Fruit fly (Drosophila melanogaster) whole organism, adult: Measurements from ENCODE around the gene tral.

Source experiments
- CG11617 ChIP-seq: fragments of 200-800 bp; sonication (Bioruptor generic); optimal IDR thresholded peaks from 2 replicates; lab custom pipeline; 2017; ENCODE audit warnings: mild to moderate bottlenecking, missing biosample characterization, missing genetic modification reagents, missing genetic modification characterization
- CG12768 ChIP-seq: fragments of 200-800 bp; sonication (Bioruptor generic); optimal IDR thresholded peaks from 2 replicates; lab custom pipeline; 2017; ENCODE audit warnings: missing biosample characterization, missing genetic modification characterization, mild to moderate bottlenecking, moderate library complexity, missing genetic modification reagents
- CG14711 ChIP-seq: fragments of 200-800 bp; sonication (Bioruptor generic); optimal IDR thresholded peaks from 2 replicates; lab custom pipeline; 2018; ENCODE audit warnings: missing biosample characterization, mild to moderate bottlenecking, missing genetic modification characterization, moderate library complexity
- CG1620 ChIP-seq: fragments of 200-800 bp; sonication (Bioruptor generic); optimal IDR thresholded peaks from 2 replicates; lab custom pipeline; 2016; ENCODE audit warnings: missing biosample characterization, missing genetic modification characterization
- CG33017 ChIP-seq: fragments of 200-800 bp; sonication (Bioruptor generic); optimal IDR thresholded peaks from 2 replicates; lab custom pipeline; 2018; ENCODE audit warnings: missing biosample characterization, mild to moderate bottlenecking, missing genetic modification characterization, moderate library complexity
- CG5204 ChIP-seq: fragments of 200-800 bp; sonication (Bioruptor generic); optimal IDR thresholded peaks from 2 replicates; lab custom pipeline; 2016; ENCODE audit warnings: missing biosample characterization, missing genetic modification characterization
- CG7045 ChIP-seq: fragments of 200-800 bp; sonication (Bioruptor generic); optimal IDR thresholded peaks from 2 replicates; lab custom pipeline; 2017; ENCODE audit warnings: missing biosample characterization, mild to moderate bottlenecking, missing genetic modification characterization
- CG7101 ChIP-seq: fragments of 200-800 bp; sonication (Bioruptor generic); optimal IDR thresholded peaks from 2 replicates; lab custom pipeline; 2018; ENCODE audit warnings: missing biosample characterization, mild to moderate bottlenecking, missing genetic modification characterization, moderate library complexity
- Clk ChIP-seq: fragments of 200-800 bp; sonication (Bioruptor generic); optimal IDR thresholded peaks from 2 replicates; lab custom pipeline; 2017; ENCODE audit warnings: missing biosample characterization, missing genetic modification characterization
- Crg-1 ChIP-seq: fragments of 200-800 bp; sonication (Bioruptor generic); optimal IDR thresholded peaks from 2 replicates; lab custom pipeline; 2016; ENCODE audit warnings: missing biosample characterization, missing genetic modification characterization
- Hr96 ChIP-seq: fragments of 200-800 bp; sonication (Bioruptor generic); optimal IDR thresholded peaks from 2 replicates; lab custom pipeline; 2016; ENCODE audit warnings: missing biosample characterization, missing genetic modification characterization
- Mnt ChIP-seq: fragments of 200-800 bp; sonication (Bioruptor generic); optimal IDR thresholded peaks from 2 replicates; lab custom pipeline; 2016; ENCODE audit warnings: missing biosample characterization, mild to moderate bottlenecking, missing genetic modification characterization
- bab1 ChIP-seq: fragments of 200-800 bp; sonication (Bioruptor generic); optimal IDR thresholded peaks from 3 replicates; lab custom pipeline; 2019; ENCODE audit warnings: missing biosample characterization, mild to moderate bottlenecking, missing genetic modification characterization, moderate library complexity
- cic ChIP-seq: fragments of 200-800 bp; sonication (Bioruptor generic); optimal IDR thresholded peaks from 2 replicates; lab custom pipeline; 2017; ENCODE audit warnings: missing biosample characterization, mild to moderate bottlenecking, missing genetic modification characterization, moderate library complexity
- cnc ChIP-seq, 2 experiments: fragments of >200 bp; optimal IDR thresholded peaks; 2 replicates each; lab custom pipeline; 2017
- kay ChIP-seq: fragments of 200-800 bp; sonication (Bioruptor generic); peaks from one replicate; lab custom pipeline; 2016; ENCODE audit warnings: missing biosample characterization, missing genetic modification characterization, borderline replicate concordance
- ovo ChIP-seq: fragments of 200-800 bp; sonication (Bioruptor generic); optimal IDR thresholded peaks from 2 replicates; lab custom pipeline; 2016; ENCODE audit warnings: missing biosample characterization, missing genetic modification characterization
- pad ChIP-seq: fragments of 200-800 bp; sonication (Bioruptor generic); optimal IDR thresholded peaks from 3 replicates; lab custom pipeline; 2017; ENCODE audit warnings: missing biosample characterization, missing genetic modification characterization, mild to moderate bottlenecking, moderate library complexity, missing genetic modification reagents
- tj ChIP-seq: fragments of 200-800 bp; sonication (Bioruptor generic); optimal IDR thresholded peaks from 3 replicates; lab custom pipeline; 2017; ENCODE audit warnings: missing biosample characterization, mild to moderate bottlenecking, missing genetic modification characterization, moderate library complexity
- toe ChIP-seq: fragments of 200-800 bp; sonication (Bioruptor generic); optimal IDR thresholded peaks from 2 replicates; lab custom pipeline; 2016; ENCODE audit warnings: missing biosample characterization, missing genetic modification characterization

tral gene

DNA sequence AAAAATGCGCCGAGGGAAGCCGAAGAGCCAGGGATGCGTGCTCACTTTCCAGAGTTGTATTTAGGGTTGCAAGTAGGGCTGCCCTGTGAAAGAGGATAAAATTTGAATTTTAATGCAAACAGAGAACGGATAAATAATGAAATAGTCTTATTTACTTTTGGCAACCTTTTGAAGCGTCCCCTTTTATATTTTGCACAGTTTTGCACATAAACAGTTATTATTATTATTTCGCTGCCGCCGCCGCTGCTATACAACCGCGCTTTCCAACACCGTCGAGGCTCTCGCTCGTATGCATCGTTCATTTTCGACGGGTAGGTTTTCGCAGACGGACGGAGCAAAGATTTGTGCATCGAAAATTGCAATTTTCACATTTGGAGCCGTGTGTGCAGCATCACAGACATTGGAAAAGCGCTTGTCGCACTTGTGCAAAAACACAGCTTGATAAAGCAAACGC lies at the start of gene tral, which contains the start of gene sti:
Gene tral (plus strand): TSS at position 298 of the 454 bp plus-strand sequence.
Gene sti (minus strand): TSS at position 54 of the 454 bp plus-strand sequence.
- peak; percentile 93 for TF ChIP-seq Clk
- TF ChIP-seq Mnt (GFP tag; lab: Kevin White, UChicago): peak; percentile 91
- TF ChIP-seq Hr96 (GFP tag; lab: Kevin White, UChicago): peak; percentile 97
- TF ChIP-seq CG14711 (tag; lab: Kevin White, UChicago): peak; percentile 100
- TF ChIP-seq tj (GFP tag; lab: Kevin White, UChicago): peak; percentile 77
- TF ChIP-seq pad: peak; percentile 86
- peak; percentile 89 for TF ChIP-seq CG7045 (GFP tag; lab: Kevin White, UChicago)
- TF ChIP-seq Crg-1 (GFP tag; lab: Kevin White, UChicago): peak; percentile 93
- no peak for TF ChIP-seq kay (GFP tag; lab: Kevin White, UChicago)
- TF ChIP-seq CG12768: peak; percentile 94
- TF ChIP-seq bab1: peak; percentile 91
- peak; percentile 97 for TF ChIP-seq CG1620 (GFP tag; lab: Kevin White, UChicago)
- TF ChIP-seq cic (GFP tag; lab: Kevin White, UChicago): peak; percentile 78
- TF ChIP-seq ovo (GFP tag; lab: Kevin White, UChicago): peak; percentile 94
- peak; percentile 90 for TF ChIP-seq CG7101 (tag; lab: Kevin White, UChicago)
- peak; percentile 78 for TF ChIP-seq CG33017 (tag; lab: Kevin White, UChicago)
- no peak for TF ChIP-seq cnc (optimal IDR thresholded peaks at IDR 0.05; lab: Kevin White, UChicago)
- TF ChIP-seq CG5204 (GFP tag; lab: Kevin White, UChicago): peak; percentile 97
- TF ChIP-seq CG11617 (GFP tag; lab: Kevin White, UChicago): peak; percentile 90
- TF ChIP-seq toe (GFP tag; lab: Kevin White, UChicago): peak; percentile 98

DNA sequence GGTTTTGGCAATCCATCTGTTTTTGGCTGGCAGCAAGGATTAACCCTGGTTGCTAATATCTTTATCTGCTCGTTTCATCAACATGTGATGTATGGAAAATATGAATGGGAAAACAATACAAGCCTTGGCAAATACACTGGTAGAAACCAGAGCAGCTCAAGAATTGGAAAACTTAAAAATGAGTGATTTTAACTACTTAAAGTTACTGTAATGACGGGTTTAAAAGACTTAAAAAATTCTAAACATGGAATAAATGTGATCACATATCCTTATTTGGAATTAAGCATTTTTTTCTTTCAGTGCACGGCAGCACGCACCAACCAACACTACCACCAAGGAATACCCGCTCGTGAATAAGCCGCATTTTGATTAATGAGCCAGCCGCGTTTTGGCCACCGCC lies 49.6 kb upstream of the tral start:
- no peak for TF ChIP-seq Mnt (GFP tag; lab: Kevin White, UChicago)
- no peak for TF ChIP-seq CG7101 (tag; lab: Kevin White, UChicago)
- TF ChIP-seq Clk: no peak
- no peak for TF ChIP-seq cnc (optimal IDR thresholded peaks at IDR 0.05; lab: Kevin White, UChicago)
- TF ChIP-seq kay (GFP tag; lab: Kevin White, UChicago): no peak
- no peak for TF ChIP-seq cic (GFP tag; lab: Kevin White, UChicago)
- TF ChIP-seq CG12768: no peak
- TF ChIP-seq CG11617 (GFP tag; lab: Kevin White, UChicago): no peak
- no peak for TF ChIP-seq pad
- TF ChIP-seq CG14711 (tag; lab: Kevin White, UChicago): no peak
- TF ChIP-seq tj (GFP tag; lab: Kevin White, UChicago): no peak
- TF ChIP-seq CG33017 (tag; lab: Kevin White, UChicago): no peak
- no peak for TF ChIP-seq bab1
- TF ChIP-seq CG5204 (GFP tag; lab: Kevin White, UChicago): no peak
- no peak for TF ChIP-seq CG1620 (GFP tag; lab: Kevin White, UChicago)
- no peak for TF ChIP-seq toe (GFP tag; lab: Kevin White, UChicago)
- no peak for TF ChIP-seq ovo (GFP tag; lab: Kevin White, UChicago)
- no peak for TF ChIP-seq CG7045 (GFP tag; lab: Kevin White, UChicago)

DNA sequence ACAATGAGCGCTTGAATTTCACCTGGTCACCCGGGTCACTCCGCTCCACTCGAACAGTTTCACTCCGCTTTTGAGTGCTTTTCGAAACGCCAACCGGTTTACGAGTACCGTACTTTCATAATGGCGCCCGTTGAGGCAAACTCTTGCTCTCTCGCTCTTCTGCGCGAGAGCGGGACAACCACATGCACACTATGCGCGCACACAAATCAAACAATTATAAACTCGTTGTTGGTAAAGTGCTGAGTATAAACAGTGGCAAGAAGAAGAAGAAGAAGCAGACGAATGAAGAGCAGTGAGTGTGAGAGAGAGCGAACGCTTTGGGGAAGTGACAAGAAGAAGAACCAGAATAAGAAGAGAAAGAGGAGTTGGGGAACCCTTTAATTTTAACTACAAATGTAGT lies 46.8 kb upstream of the tral start, which contains the start of gene eyg:
Gene eyg (minus strand): TSS at position 6 of the 400 bp plus-strand sequence.
- TF ChIP-seq cnc (optimal IDR thresholded peaks at IDR 0.05; lab: Kevin White, UChicago): no peak
- no peak for TF ChIP-seq Crg-1 (GFP tag; lab: Kevin White, UChicago)
- no peak for TF ChIP-seq CG7101 (tag; lab: Kevin White, UChicago)
- peak; percentile 2 for TF ChIP-seq Mnt (GFP tag; lab: Kevin White, UChicago)
- no peak for TF ChIP-seq CG5204 (GFP tag; lab: Kevin White, UChicago)
- TF ChIP-seq CG12768: no peak
- TF ChIP-seq CG33017 (tag; lab: Kevin White, UChicago): no peak
- peak; percentile 79 for TF ChIP-seq pad
- TF ChIP-seq CG14711 (tag; lab: Kevin White, UChicago): no peak
- TF ChIP-seq tj (GFP tag; lab: Kevin White, UChicago): peak; percentile 72
- peak; percentile 84 for TF ChIP-seq toe (GFP tag; lab: Kevin White, UChicago)
- no peak for TF ChIP-seq kay (GFP tag; lab: Kevin White, UChicago)
- TF ChIP-seq CG1620 (GFP tag; lab: Kevin White, UChicago): no peak
- no peak for TF ChIP-seq CG11617 (GFP tag; lab: Kevin White, UChicago)
- TF ChIP-seq Clk: no peak
- TF ChIP-seq ovo (GFP tag; lab: Kevin White, UChicago): peak; percentile 52
- TF ChIP-seq cic (GFP tag; lab: Kevin White, UChicago): no peak
- TF ChIP-seq bab1: no peak
- no peak for TF ChIP-seq Hr96 (GFP tag; lab: Kevin White, UChicago)
- no peak for TF ChIP-seq CG7045 (GFP tag; lab: Kevin White, UChicago)

DNA sequence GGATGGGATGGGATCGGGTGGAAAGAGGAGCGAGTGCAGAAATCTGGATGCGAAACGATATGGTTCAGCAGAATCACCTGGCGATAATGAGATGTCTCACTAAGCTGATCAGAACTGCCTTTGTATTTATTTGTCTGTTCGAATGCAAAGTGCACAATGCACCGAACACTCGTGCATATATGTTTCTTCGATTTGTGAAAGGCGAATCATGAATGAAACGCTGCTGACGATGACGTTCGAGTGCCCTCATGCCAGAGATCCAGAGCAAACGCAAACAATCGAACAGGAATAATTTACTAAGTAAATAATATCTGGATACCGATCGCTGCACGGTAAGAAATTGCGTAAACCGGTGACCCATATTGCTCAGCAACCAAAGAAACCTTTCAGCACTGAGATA lies 45.2 kb upstream of the tral start, which contains the start of gene CG32102:
Gene CG32102 (minus strand): TSS at position 101 of the 400 bp plus-strand sequence.
- TF ChIP-seq bab1 (no peak), CG14711 (tag; lab: Kevin White, UChicago) (no peak), Crg-1 (GFP tag; lab: Kevin White, UChicago) (no peak), Mnt (GFP tag; lab: Kevin White, UChicago) (no peak), CG7101 (tag; lab: Kevin White, UChicago) (no peak), CG5204 (GFP tag; lab: Kevin White, UChicago) (no peak), Hr96 (GFP tag; lab: Kevin White, UChicago) (no peak), CG1620 (GFP tag; lab: Kevin White, UChicago) (no peak), cnc (optimal IDR thresholded peaks at IDR 0.05; lab: Kevin White, UChicago) (no peak), CG11617 (GFP tag; lab: Kevin White, UChicago) (no peak), kay (GFP tag; lab: Kevin White, UChicago) (no peak), cic (GFP tag; lab: Kevin White, UChicago) (no peak), CG12768 (no peak), tj (GFP tag; lab: Kevin White, UChicago) (no peak), pad (no peak), CG33017 (tag; lab: Kevin White, UChicago) (no peak), Clk (no peak)

DNA sequence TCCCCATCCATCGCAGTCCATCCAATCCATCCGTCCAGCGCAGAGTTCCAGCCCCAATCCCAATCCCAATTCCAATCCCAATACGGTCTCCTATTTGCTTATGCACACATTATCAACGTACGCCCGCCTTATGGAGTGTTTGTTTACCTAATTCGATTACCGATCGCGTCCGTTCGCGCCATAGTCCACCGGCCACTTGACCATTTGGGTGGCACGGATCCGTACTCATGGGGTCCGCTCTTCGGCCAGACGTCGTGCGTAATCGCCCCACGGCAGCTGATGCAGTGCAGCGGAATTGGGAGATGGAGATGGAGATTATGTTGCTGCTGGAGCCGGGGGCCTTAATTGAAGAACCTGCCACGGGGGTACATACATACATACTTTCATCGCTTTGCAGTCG lies 44.4 kb upstream of the tral start:
- TF ChIP-seq cic (GFP tag; lab: Kevin White, UChicago) (no peak), CG12768 (no peak), CG33017 (tag; lab: Kevin White, UChicago) (no peak), CG1620 (GFP tag; lab: Kevin White, UChicago) (no peak), Crg-1 (GFP tag; lab: Kevin White, UChicago) (no peak), toe (GFP tag; lab: Kevin White, UChicago) (no peak), Hr96 (GFP tag; lab: Kevin White, UChicago) (no peak), ovo (GFP tag; lab: Kevin White, UChicago) (no peak), bab1 (no peak), cnc (optimal IDR thresholded peaks at IDR 0.05; lab: Kevin White, UChicago) (no peak), tj (GFP tag; lab: Kevin White, UChicago) (no peak), CG7101 (tag; lab: Kevin White, UChicago) (no peak), kay (GFP tag; lab: Kevin White, UChicago) (no peak), CG11617 (GFP tag; lab: Kevin White, UChicago) (no peak), CG7045 (GFP tag; lab: Kevin White, UChicago) (no peak), Clk (no peak), CG5204 (GFP tag; lab: Kevin White, UChicago) (no peak)
